Fruit fly (Drosophila melanogaster): Measurements from ENCODE around the gene CG5498.

The CG5498 gene

DNA sequence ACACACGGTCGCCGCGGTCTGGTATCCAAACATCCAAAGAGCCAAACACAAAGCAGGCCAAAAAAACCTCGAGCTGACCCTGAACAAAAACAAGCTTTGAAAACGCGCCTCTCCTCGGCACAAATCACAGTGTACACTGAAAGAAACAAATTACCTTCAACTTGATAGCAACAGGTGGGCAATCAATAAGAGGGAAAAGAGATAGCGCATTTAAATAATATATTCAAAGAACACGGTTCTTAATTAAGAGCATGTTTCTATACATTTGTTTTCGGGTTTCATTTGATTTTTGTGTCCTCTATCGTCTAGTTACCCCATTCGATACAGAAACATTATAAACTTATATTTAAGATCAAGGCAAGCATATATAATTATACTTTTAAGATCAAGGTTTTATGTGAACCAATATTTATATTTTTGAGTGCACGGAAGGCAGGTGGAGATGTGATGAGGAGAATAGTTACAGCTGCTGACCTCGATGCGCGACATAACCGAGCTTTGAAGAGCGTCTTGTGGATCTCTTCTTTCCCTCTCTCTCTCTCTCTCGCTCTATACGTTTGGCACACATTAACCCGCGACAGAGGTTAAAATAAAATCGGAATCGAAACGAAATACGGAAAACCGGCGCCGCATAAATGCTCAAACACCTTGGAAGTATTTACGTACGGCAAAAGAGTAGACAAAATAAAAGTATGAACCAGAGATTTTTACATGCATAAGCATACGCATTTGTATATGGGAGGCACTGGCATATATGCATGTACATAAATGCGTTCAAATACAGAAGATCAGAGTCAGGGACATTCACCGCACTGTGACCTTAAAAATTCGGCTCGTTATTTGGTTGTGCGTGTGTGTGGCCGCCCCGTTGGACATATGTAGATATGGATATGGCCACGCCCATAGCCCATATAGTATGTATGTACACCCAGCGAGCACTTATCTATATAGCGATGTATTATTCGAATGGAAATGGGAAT is 14.6 kb upstream of the CG5498 start:
- no peak for TF ChIP-seq pan (optimal IDR thresholded peaks at IDR 0.05)
- peak; percentile 75 for TF ChIP-seq rgr (GFP tag; optimal IDR thresholded peaks at IDR 0.05)
- no peak for TF ChIP-seq CG32264 (GFP tag; optimal IDR thresholded peaks at IDR 0.05)
- TF ChIP-seq Myc (optimal IDR thresholded peaks at IDR 0.05) = no peak
- TF ChIP-seq lola (GFP tag; optimal IDR thresholded peaks at IDR 0.05) = no peak
- no peak for TF ChIP-seq Hr78 (GFP tag; optimal IDR thresholded peaks at IDR 0.05)
- TF ChIP-seq dl (GFP tag; optimal IDR thresholded peaks at IDR 0.05; ENCODE audit: insufficient read depth in 1 of 2, partially characterized antibody in 2 of 2) = no peak
- peak; percentile 25 for TF ChIP-seq Hnf4 (GFP tag; optimal IDR thresholded peaks at IDR 0.05)
- TF ChIP-seq woc (GFP tag; optimal IDR thresholded peaks at IDR 0.05) = peak; percentile 55
- TF ChIP-seq Mio (GFP tag; optimal IDR thresholded peaks at IDR 0.05) = no peak
- no peak for TF ChIP-seq tai (GFP tag; optimal IDR thresholded peaks at IDR 0.05)
- TF ChIP-seq h (GFP tag; optimal IDR thresholded peaks at IDR 0.05) = peak; percentile 76
- peak; percentile 59 for TF ChIP-seq psq (GFP tag; optimal IDR thresholded peaks at IDR 0.05)
- TF ChIP-seq GATAd (GFP tag; optimal IDR thresholded peaks at IDR 0.05) = no peak
- peak; percentile 21 for TF ChIP-seq dmrt93B (GFP tag; optimal IDR thresholded peaks at IDR 0.05)
- TF ChIP-seq Dfd (GFP tag; optimal IDR thresholded peaks at IDR 0.05) = no peak
- peak; percentile 59 for TF ChIP-seq HLH106 (tag; optimal IDR thresholded peaks at IDR 0.05)
- TF ChIP-seq Abd-B (GFP tag; optimal IDR thresholded peaks at IDR 0.05) = no peak
- no peak for TF ChIP-seq Hr83 (GFP tag; optimal IDR thresholded peaks at IDR 0.05; ENCODE audit: poor library complexity, severe bottlenecking)
- TF ChIP-seq CG9705 (GFP tag; optimal IDR thresholded peaks at IDR 0.05) = peak; percentile 6
- peak; percentile 19 for TF ChIP-seq sage (GFP tag; optimal IDR thresholded peaks at IDR 0.05)
- TF ChIP-seq sv (GFP tag; optimal IDR thresholded peaks at IDR 0.05) = peak; percentile 82
- no peak for TF ChIP-seq usp (GFP tag; optimal IDR thresholded peaks at IDR 0.05)
- peak; percentile 17 for TF ChIP-seq Jra (GFP tag; optimal IDR thresholded peaks at IDR 0.05)
- TF ChIP-seq Rel (GFP tag; optimal IDR thresholded peaks at IDR 0.05) = no peak
- TF ChIP-seq Rel (tag; optimal IDR thresholded peaks at IDR 0.05) = no peak
- peak; percentile 69 for TF ChIP-seq fru (GFP tag; optimal IDR thresholded peaks at IDR 0.05)
- no peak for TF ChIP-seq CrebA (GFP tag; optimal IDR thresholded peaks at IDR 0.05; ENCODE audit: borderline replicate concordance)
- no peak for TF ChIP-seq N (GFP tag; optimal IDR thresholded peaks at IDR 0.05)
- peak; percentile 60 for TF ChIP-seq Sp1 (GFP tag; optimal IDR thresholded peaks at IDR 0.05)
- TF ChIP-seq ey (GFP tag; optimal IDR thresholded peaks at IDR 0.05) = peak; percentile 72
- peak; percentile 66 for TF ChIP-seq OdsH (GFP tag; optimal IDR thresholded peaks at IDR 0.05)
- TF ChIP-seq br (GFP tag; optimal IDR thresholded peaks at IDR 0.05) = peak; percentile 69
- no peak for TF ChIP-seq Vsx2 (GFP tag; optimal IDR thresholded peaks at IDR 0.05; ENCODE audit: partially characterized antibody)
- TF ChIP-seq jim (GFP tag; optimal IDR thresholded peaks at IDR 0.05) = no peak
- peak; percentile 64 for TF ChIP-seq brk (GFP tag; optimal IDR thresholded peaks at IDR 0.05)
- no peak for TF ChIP-seq dsf (GFP tag; optimal IDR thresholded peaks at IDR 0.05; ENCODE audit: borderline replicate concordance)
- TF ChIP-seq foxo (GFP tag; optimal IDR thresholded peaks at IDR 0.05) = peak in 1 of 2 experiments; percentile 79
- peak; percentile 14 for TF ChIP-seq Dif (GFP tag; optimal IDR thresholded peaks at IDR 0.05; ENCODE audit: partially characterized antibody)

DNA sequence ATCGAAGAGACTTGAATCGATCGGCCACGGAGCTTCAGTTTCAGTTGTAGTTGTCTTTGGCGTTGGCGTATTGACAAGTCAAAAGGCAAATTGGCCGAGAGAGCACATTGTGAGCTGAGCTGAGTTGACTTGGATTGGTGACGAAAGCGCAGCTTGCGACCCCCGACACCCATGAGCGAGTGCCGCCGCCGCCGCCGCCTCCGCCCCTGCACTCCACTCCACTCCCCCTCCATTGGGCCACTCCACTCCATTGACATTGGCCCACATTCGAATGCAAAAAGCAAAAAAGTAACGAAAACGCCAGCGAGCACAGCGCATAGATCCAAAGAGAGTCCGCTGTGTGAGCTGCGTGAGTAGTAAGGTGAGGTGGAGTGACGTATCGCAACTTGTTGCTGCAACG is 13.9 kb upstream of the CG5498 start:
- no peak for TF ChIP-seq jim (GFP tag; optimal IDR thresholded peaks at IDR 0.05)
- TF ChIP-seq Hnf4 (GFP tag; optimal IDR thresholded peaks at IDR 0.05) = no peak
- no peak for TF ChIP-seq N (GFP tag; optimal IDR thresholded peaks at IDR 0.05)
- TF ChIP-seq tai (GFP tag; optimal IDR thresholded peaks at IDR 0.05) = no peak
- no peak for TF ChIP-seq CG9705 (GFP tag; optimal IDR thresholded peaks at IDR 0.05)
- TF ChIP-seq h (GFP tag; optimal IDR thresholded peaks at IDR 0.05) = no peak
- no peak for TF ChIP-seq Sp1 (GFP tag; optimal IDR thresholded peaks at IDR 0.05)
- TF ChIP-seq ey (GFP tag; optimal IDR thresholded peaks at IDR 0.05) = no peak
- TF ChIP-seq brk (GFP tag; optimal IDR thresholded peaks at IDR 0.05) = no peak
- no peak for TF ChIP-seq CrebA (GFP tag; optimal IDR thresholded peaks at IDR 0.05; ENCODE audit: borderline replicate concordance)
- no peak for TF ChIP-seq Rel (GFP tag; optimal IDR thresholded peaks at IDR 0.05)
- no peak for TF ChIP-seq Rel (tag; optimal IDR thresholded peaks at IDR 0.05)
- TF ChIP-seq foxo (GFP tag; optimal IDR thresholded peaks at IDR 0.05) = no peak
- no peak for TF ChIP-seq dsf (GFP tag; optimal IDR thresholded peaks at IDR 0.05; ENCODE audit: borderline replicate concordance)
- no peak for TF ChIP-seq GATAd (GFP tag; optimal IDR thresholded peaks at IDR 0.05)
- no peak for TF ChIP-seq Hr83 (GFP tag; optimal IDR thresholded peaks at IDR 0.05; ENCODE audit: poor library complexity, severe bottlenecking)
- TF ChIP-seq Dif (GFP tag; optimal IDR thresholded peaks at IDR 0.05; ENCODE audit: partially characterized antibody) = no peak

All from whole organism, wandering third instar larva.